Fruit fly (Drosophila melanogaster) whole organism, embryonic: ENCODE data around the gene CG4393.

Experiments
- C15 ChIP-seq: fragments of 200-800 bp; sonication (Bioruptor generic); IDR thresholded peaks from 3 replicates; pipeline ENCODE4 v1.3.6; 2022; ENCODE audit warnings: missing biosample characterization, missing genetic modification characterization
- CG10267 ChIP-seq: fragments of 200-800 bp; sonication (Bioruptor generic); optimal IDR thresholded peaks from 2 replicates; lab custom pipeline; 2018; ENCODE audit warnings: missing biosample characterization, mild to moderate bottlenecking, missing genetic modification characterization, moderate library complexity
- CG11398 ChIP-seq: fragments of 200-800 bp; sonication (Bioruptor generic); optimal IDR thresholded peaks from 2 replicates; lab custom pipeline; 2016; ENCODE audit warnings: missing biosample characterization, missing genetic modification characterization
- CG11723 ChIP-seq: fragments of 200-800 bp; sonication (Bioruptor generic); optimal IDR thresholded peaks from 2 replicates; lab custom pipeline; 2017; ENCODE audit warnings: missing biosample characterization, mild to moderate bottlenecking, missing genetic modification characterization
- CG12236 ChIP-seq: fragments of 200-800 bp; sonication (Bioruptor generic); optimal IDR thresholded peaks from 2 replicates; lab custom pipeline; 2016; ENCODE audit warnings: missing biosample characterization, missing genetic modification characterization
- CG15696 ChIP-seq: fragments of 200-800 bp; sonication (Bioruptor generic); optimal IDR thresholded peaks from 2 replicates; lab custom pipeline; 2019; ENCODE audit warnings: missing biosample characterization, mild to moderate bottlenecking, missing genetic modification characterization, moderate library complexity
- CG18476 ChIP-seq: fragments of 200-800 bp; sonication (Bioruptor generic); optimal IDR thresholded peaks from 2 replicates; lab custom pipeline; 2016; ENCODE audit warnings: missing biosample characterization, mild to moderate bottlenecking, missing genetic modification characterization
- CG2116 ChIP-seq: fragments of 200-800 bp; sonication (Bioruptor generic); optimal IDR thresholded peaks from 3 replicates; lab custom pipeline; 2018; ENCODE audit warnings: missing biosample characterization, mild to moderate bottlenecking, missing genetic modification characterization
- CG3407 ChIP-seq: fragments of 200-800 bp; sonication (Bioruptor generic); optimal IDR thresholded peaks from 2 replicates; lab custom pipeline; 2018; ENCODE audit warnings: missing biosample characterization, mild to moderate bottlenecking, missing genetic modification characterization
- CG34224 ChIP-seq: fragments of 200-800 bp; sonication (Bioruptor generic); IDR thresholded peaks from 3 replicates; pipeline ENCODE4 v1.3.6; 2022; ENCODE audit warnings: missing biosample characterization, missing genetic modification characterization; ENCODE audit not compliant: partially characterized antibody
- CG5953 ChIP-seq: fragments of 200-800 bp; sonication (Bioruptor generic); IDR thresholded peaks from 2 replicates; pipeline ENCODE4 v1.3.6; 2022; ENCODE audit warnings: missing biosample characterization, missing genetic modification characterization
- CG8281 ChIP-seq: fragments of 200-800 bp; sonication (Bioruptor generic); optimal IDR thresholded peaks from 2 replicates; lab custom pipeline; 2018; ENCODE audit warnings: missing biosample characterization, mild to moderate bottlenecking, missing genetic modification characterization, moderate library complexity
- CG8359 ChIP-seq: fragments of 200-800 bp; sonication (Bioruptor generic); optimal IDR thresholded peaks from 2 replicates; lab custom pipeline; 2017; ENCODE audit warnings: missing biosample characterization, mild to moderate bottlenecking, missing genetic modification characterization, borderline replicate concordance
- CG8924 ChIP-seq: fragments of 200-800 bp; optimal IDR thresholded peaks from 3 replicates; lab custom pipeline; 2019; ENCODE audit warnings: missing biosample characterization, mild to moderate bottlenecking, missing genetic modification characterization, moderate library complexity
- CG9727 ChIP-seq: fragments of 200-800 bp; sonication (Bioruptor generic); optimal IDR thresholded peaks from 3 replicates; lab custom pipeline; 2017; ENCODE audit warnings: missing biosample characterization, mild to moderate bottlenecking, missing genetic modification characterization
- D19B ChIP-seq: fragments of 200-800 bp; sonication (Bioruptor generic); optimal IDR thresholded peaks from 2 replicates; lab custom pipeline; 2017; ENCODE audit warnings: missing biosample characterization, mild to moderate bottlenecking, missing genetic modification characterization
- Deaf1 ChIP-seq: fragments of 200-800 bp; optimal IDR thresholded peaks from 3 replicates; lab custom pipeline; 2019; ENCODE audit warnings: missing biosample characterization, mild to moderate bottlenecking, missing genetic modification characterization, moderate library complexity
- Dip3 ChIP-seq: fragments of 200-800 bp; sonication (Bioruptor generic); optimal IDR thresholded peaks from 3 replicates; lab custom pipeline; 2016; ENCODE audit warnings: missing biosample characterization, missing genetic modification characterization
- Doc2 ChIP-seq: fragments of 200-800 bp; sonication (Bioruptor generic); IDR thresholded peaks from 2 replicates; pipeline ENCODE4 v1.3.6; 2022; ENCODE audit warnings: missing biosample characterization, missing genetic modification characterization
- Dref ChIP-seq: fragments of 200-800 bp; sonication (Bioruptor generic); IDR thresholded peaks from 2 replicates; pipeline ENCODE4 v1.3.6; 2022; ENCODE audit warnings: missing biosample characterization, missing genetic modification characterization
- Ets65A ChIP-seq: fragments of 200-800 bp; sonication (Bioruptor generic); peaks from one replicate; lab custom pipeline; 2016; ENCODE audit warnings: missing biosample characterization, missing genetic modification characterization
- Fer2 ChIP-seq: fragments of 200-800 bp; sonication (Bioruptor generic); optimal IDR thresholded peaks from 2 replicates; lab custom pipeline; 2018; ENCODE audit warnings: missing biosample characterization, mild to moderate bottlenecking, missing genetic modification characterization, moderate library complexity
- HHEX ChIP-seq: fragments of 200-800 bp; sonication (Bioruptor generic); optimal IDR thresholded peaks from 3 replicates; lab custom pipeline; 2017; ENCODE audit warnings: missing biosample characterization, mild to moderate bottlenecking, missing genetic modification characterization, missing genetic modification reagents
- Hr39 ChIP-seq: fragments of >200 bp; optimal IDR thresholded peaks from 2 replicates; lab custom pipeline; 2017
- Hr78 ChIP-seq, 2 experiments: fragments of 200-800 bp in 1 of 2; fragments of >200 bp in 1 of 2; sonication (Bioruptor generic) in 1 of 2; optimal IDR thresholded peaks; 2 replicates each; lab custom pipeline; 2017 to 2019; ENCODE audit warnings: missing biosample characterization in 2 of 2, missing genetic modification characterization in 2 of 2, mild to moderate bottlenecking in 1 of 2, moderate library complexity in 1 of 2
- Six4 ChIP-seq: fragments of 200-800 bp; sonication (Bioruptor generic); optimal IDR thresholded peaks from 2 replicates; lab custom pipeline; 2016; ENCODE audit warnings: missing biosample characterization, missing genetic modification characterization
- YL-1 ChIP-seq: fragments of 200-800 bp; sonication (Bioruptor generic); optimal IDR thresholded peaks from 3 replicates; lab custom pipeline; 2017; ENCODE audit warnings: missing biosample characterization, mild to moderate bottlenecking, missing genetic modification characterization
- bsh ChIP-seq, 2 experiments: fragments of 200-800 bp; sonication (Bioruptor generic); optimal IDR thresholded peaks; 2 replicates each; lab custom pipeline; 2017 to 2018; ENCODE audit warnings: mild to moderate bottlenecking in 2 of 2, missing biosample characterization in 2 of 2, missing genetic modification characterization in 2 of 2, moderate library complexity in 1 of 2
- cg ChIP-seq: fragments of 200-800 bp; sonication (Bioruptor generic); optimal IDR thresholded peaks from 3 replicates; lab custom pipeline; 2019; ENCODE audit warnings: missing biosample characterization, mild to moderate bottlenecking, missing genetic modification characterization, moderate library complexity
- chm ChIP-seq: fragments of 200-800 bp; sonication (Bioruptor generic); IDR thresholded peaks from 2 replicates; pipeline ENCODE4 v1.3.6; 2022; ENCODE audit warnings: missing biosample characterization, missing genetic modification characterization
- crc ChIP-seq: fragments of 200-800 bp; sonication (Bioruptor generic); optimal IDR thresholded peaks from 2 replicates; lab custom pipeline; 2016; ENCODE audit warnings: missing biosample characterization, missing genetic modification characterization
- crp ChIP-seq, 2 experiments: fragments of 200-800 bp; sonication (Bioruptor generic); optimal IDR thresholded peaks; 2 replicates in 1 of 2; 3 replicates in 1 of 2; lab custom pipeline; 2017; ENCODE audit warnings: missing biosample characterization in 2 of 2, missing genetic modification characterization in 2 of 2, mild to moderate bottlenecking in 1 of 2, moderate library complexity in 1 of 2
- dimm ChIP-seq: fragments of 200-800 bp; sonication (Bioruptor generic); IDR thresholded peaks from 2 replicates; pipeline ENCODE4 v1.3.6; 2022; ENCODE audit warnings: missing biosample characterization, missing genetic modification characterization
- disco-r ChIP-seq: fragments of 200-800 bp; sonication (Bioruptor generic); optimal IDR thresholded peaks from 2 replicates; lab custom pipeline; 2016; ENCODE audit warnings: missing biosample characterization, missing genetic modification characterization
- dmrt11E ChIP-seq: fragments of 200-800 bp; sonication (Bioruptor generic); optimal IDR thresholded peaks from 3 replicates; lab custom pipeline; 2018; ENCODE audit warnings: missing biosample characterization, mild to moderate bottlenecking, missing genetic modification characterization, moderate library complexity
- ewg ChIP-seq: fragments of 200-800 bp; sonication (Bioruptor generic); optimal IDR thresholded peaks from 3 replicates; lab custom pipeline; 2017; ENCODE audit warnings: mild to moderate bottlenecking, missing biosample characterization, missing genetic modification reagents, missing genetic modification characterization
- fd3F ChIP-seq: fragments of 200-800 bp; sonication (Bioruptor generic); optimal IDR thresholded peaks from 2 replicates; lab custom pipeline; 2018; ENCODE audit warnings: missing biosample characterization, mild to moderate bottlenecking, missing genetic modification characterization, moderate library complexity
- gem ChIP-seq: fragments of 200-800 bp; sonication (Bioruptor generic); optimal IDR thresholded peaks from 2 replicates; lab custom pipeline; 2019; ENCODE audit warnings: missing biosample characterization, mild to moderate bottlenecking, missing genetic modification characterization, moderate library complexity
- hkb ChIP-seq, 2 experiments: fragments of 200-800 bp in 1 of 2; fragments of >200 bp in 1 of 2; sonication (Bioruptor generic) in 1 of 2; IDR thresholded peaks in 1 of 2; optimal IDR thresholded peaks in 1 of 2; 2 replicates each; pipeline versions ENCODE4 v1.3.6 to Lab custom; 2017 to 2022; ENCODE audit warnings: missing biosample characterization in 1 of 2, missing genetic modification characterization in 1 of 2
- insv ChIP-seq, 2 experiments: fragments of 200-800 bp; sonication (Bioruptor generic); optimal IDR thresholded peaks; 3 replicates each; lab custom pipeline; 2016 to 2018; ENCODE audit warnings: missing biosample characterization in 2 of 2, missing genetic modification characterization in 2 of 2
- inv ChIP-seq: fragments of 200-800 bp; sonication (Bioruptor generic); IDR thresholded peaks from 2 replicates; pipeline ENCODE4 v1.3.6; 2022; ENCODE audit warnings: missing biosample characterization, missing genetic modification characterization; ENCODE audit not compliant: partially characterized antibody
- lbe ChIP-seq: fragments of 200-800 bp; sonication (Bioruptor generic); optimal IDR thresholded peaks from 2 replicates; lab custom pipeline; 2016; ENCODE audit warnings: missing biosample characterization, mild to moderate bottlenecking, missing genetic modification characterization
- peb ChIP-seq: fragments of 200-800 bp; sonication (Bioruptor generic); IDR thresholded peaks from 2 replicates; pipeline ENCODE4 v1.3.6; 2022; ENCODE audit warnings: missing biosample characterization, missing genetic modification characterization
- pho ChIP-seq: fragments of 200-800 bp; sonication (Bioruptor generic); optimal IDR thresholded peaks from 2 replicates; lab custom pipeline; 2016; ENCODE audit warnings: missing biosample characterization, missing genetic modification characterization
- phol ChIP-seq: fragments of 200-800 bp; sonication (Bioruptor generic); optimal IDR thresholded peaks from 3 replicates; lab custom pipeline; 2018; ENCODE audit warnings: missing biosample characterization, mild to moderate bottlenecking, missing genetic modification characterization, moderate library complexity
- schlank ChIP-seq: fragments of 200-800 bp; sonication (Bioruptor generic); optimal IDR thresholded peaks from 2 replicates; lab custom pipeline; 2018; ENCODE audit warnings: missing biosample characterization, mild to moderate bottlenecking, missing genetic modification characterization
- scrt ChIP-seq: fragments of 200-800 bp; sonication (Bioruptor generic); optimal IDR thresholded peaks from 2 replicates; lab custom pipeline; 2018; ENCODE audit warnings: missing biosample characterization, mild to moderate bottlenecking, missing genetic modification characterization, moderate library complexity
- tll ChIP-seq, 2 experiments: fragments of 200-800 bp in 1 of 2; fragments of >200 bp in 1 of 2; sonication (Bioruptor generic) in 1 of 2; optimal IDR thresholded peaks; 2 replicates each; lab custom pipeline; 2017 to 2019; ENCODE audit warnings: missing biosample characterization in 2 of 2, missing genetic modification characterization in 2 of 2, mild to moderate bottlenecking in 1 of 2, moderate library complexity in 1 of 2
- vvl ChIP-seq: fragments of 200-800 bp; sonication (Bioruptor generic); IDR thresholded peaks from 2 replicates; pipeline ENCODE4 v1.3.6; 2022; ENCODE audit warnings: missing biosample characterization, missing genetic modification characterization

Gene CG4393

dm6 chr3R:23384591-23385260 lies at the start of gene CG4393:
CG4393 (minus strand) TSS chr3R:23384777.
- no peak for TF ChIP-seq CG12236 (GFP tag; lab: Kevin White, UChicago)
- TF ChIP-seq cg (GFP tag; lab: Kevin White, UChicago), result no peak
- TF ChIP-seq scrt, result no peak
- TF ChIP-seq crc (GFP tag; lab: Kevin White, UChicago), result no peak
- no peak for TF ChIP-seq hkb (optimal IDR thresholded peaks at IDR 0.05; lab: Kevin White, UChicago)
- TF ChIP-seq hkb (GFP tag; IDR thresholded peaks at IDR 0.05; lab: Robert Waterston, UW), result no peak
- TF ChIP-seq Doc2 (GFP tag; lab: Robert Waterston, UW), result no peak
- TF ChIP-seq Hr78 (GFP tag; optimal IDR thresholded peaks at IDR 0.05; lab: Kevin White, UChicago), result peak in 1 of 2 experiments; percentile 91
- no peak for TF ChIP-seq HHEX (GFP tag; lab: Kevin White, UChicago)
- TF ChIP-seq inv (GFP tag; lab: Robert Waterston, UW), result no peak
- no peak for TF ChIP-seq CG34224 (GFP tag; lab: Robert Waterston, UW)
- no peak for TF ChIP-seq Six4 (GFP tag; lab: Kevin White, UChicago)
- no peak for TF ChIP-seq insv (GFP tag; optimal IDR thresholded peaks at IDR 0.05; lab: Kevin White, UChicago)
- TF ChIP-seq chm, result no peak
- no peak for TF ChIP-seq D19B
- TF ChIP-seq dimm (GFP tag; lab: Robert Waterston, UW), result no peak
- no peak for TF ChIP-seq schlank
- TF ChIP-seq CG8924 (tag; lab: Kevin White, UChicago), result no peak
- no peak for TF ChIP-seq CG8359 (GFP tag; lab: Kevin White, UChicago)
- peak; percentile 25 for TF ChIP-seq ewg
- no peak for TF ChIP-seq YL-1 (GFP tag; lab: Kevin White, UChicago)
- TF ChIP-seq crp (GFP tag; optimal IDR thresholded peaks at IDR 0.05; lab: Kevin White, UChicago), result no peak
- TF ChIP-seq CG15696, result no peak
- TF ChIP-seq Fer2 (tag; lab: Kevin White, UChicago), result no peak
- TF ChIP-seq tll (GFP tag; optimal IDR thresholded peaks at IDR 0.05; lab: Kevin White, UChicago), result no peak
- TF ChIP-seq bsh (GFP tag; optimal IDR thresholded peaks at IDR 0.05; lab: Kevin White, UChicago), result peak in 1 of 2 experiments; percentile 44
- TF ChIP-seq CG11723 (GFP tag; lab: Kevin White, UChicago), result no peak
- 0 out of 2 replicates have a peak, but pooled peaks have one; percentile 24 for TF ChIP-seq vvl (GFP tag; lab: Robert Waterston, UW)
- TF ChIP-seq CG2116 (GFP tag; lab: Kevin White, UChicago), result no peak
- TF ChIP-seq Hr39, result no peak
- no peak for TF ChIP-seq gem (tag; lab: Kevin White, UChicago)
- no peak for TF ChIP-seq C15 (GFP tag; lab: Robert Waterston, UW)
- TF ChIP-seq CG5953 (GFP tag; lab: Robert Waterston, UW), result no peak
- TF ChIP-seq pho (GFP tag; lab: Kevin White, UChicago), result no peak
- no peak for TF ChIP-seq CG10267 (tag; lab: Kevin White, UChicago)
- no peak for TF ChIP-seq CG9727
- no peak for TF ChIP-seq CG18476 (GFP tag; lab: Kevin White, UChicago)
- no peak for TF ChIP-seq Dref (GFP tag; lab: Robert Waterston, UW)
- TF ChIP-seq peb (GFP tag; lab: Robert Waterston, UW), result no peak
- TF ChIP-seq CG8281 (tag; lab: Kevin White, UChicago), result no peak
- TF ChIP-seq dmrt11E (tag; lab: Kevin White, UChicago), result no peak
- TF ChIP-seq lbe, result no peak
- no peak for TF ChIP-seq fd3F (GFP tag; lab: Kevin White, UChicago)
- TF ChIP-seq disco-r (GFP tag; lab: Kevin White, UChicago), result no peak
- TF ChIP-seq CG3407 (GFP tag; lab: Kevin White, UChicago), result no peak
- TF ChIP-seq Deaf1, result peak; percentile 31
- TF ChIP-seq Dip3, result no peak
- TF ChIP-seq CG11398 (GFP tag; lab: Kevin White, UChicago), result no peak
- no peak for TF ChIP-seq Ets65A
- TF ChIP-seq phol (tag; lab: Kevin White, UChicago), result no peak
